Worm (Caenorhabditis elegans) whole organism, early embryonic: ENCODE results near the gene T04A6.1.

Source experiments
- F13C5.2 ChIP-seq: sonication (generic microtip); optimal IDR thresholded peaks from 2 replicates; lab custom pipeline; 2017; ENCODE audit warnings: mild to moderate bottlenecking, missing genetic modification characterization, inconsistent platforms, missing compliant biosample characterization
- ama-1 ChIP-seq: fragments of 150-350 bp; optimal IDR thresholded peaks from 2 replicates; lab custom pipeline; 2014
- hnd-1 ChIP-seq: sonication (generic microtip); optimal IDR thresholded peaks from 2 replicates; lab custom pipeline; 2016; ENCODE audit warnings: missing genetic modification characterization, missing compliant biosample characterization
- tra-4 ChIP-seq: sonication (generic microtip); optimal IDR thresholded peaks from 2 replicates; lab custom pipeline; 2017; ENCODE audit warnings: missing genetic modification characterization, missing compliant biosample characterization

ce11 chrIII:7656474-7656873 is 40.1 kb downstream of the T04A6.1 start, which contains the start of gene ZK783.7:
- TF ChIP-seq ama-1 (lab: Kevin White, UChicago) (no peak), tra-4 (tag; lab: Kevin White, UChicago) (no peak), F13C5.2 (no peak), hnd-1 (tag; lab: Kevin White, UChicago) (no peak)
